Worm (Caenorhabditis elegans): ENCODE data around the gene Y51H4A.935.

The Y51H4A.935 gene

ce11 chrIV:16503590-16504217, 3.3 kb downstream of the Y51H4A.935 start (continued):
- TF ChIP-seq attf-3 (GFP tag; conservative IDR thresholded peaks at IDR 0.05), result peak; percentile 33; the same call in 1 of the 2 replicates
- 0 out of 2 replicates have a peak, but pooled peaks have one; percentile 62 for TF ChIP-seq F37B4.10 (GFP tag; IDR thresholded peaks at IDR 0.05)
- no peak for TF ChIP-seq gei-17 (GFP tag; optimal IDR thresholded peaks at IDR 0.05)
- TF ChIP-seq F33H1.4 (GFP tag; IDR thresholded peaks at IDR 0.05), result no peak
- peak; percentile 86 for TF ChIP-seq athp-1 (tag; optimal IDR thresholded peaks at IDR 0.05)
- TF ChIP-seq unc-130 (GFP tag; optimal IDR thresholded peaks at IDR 0.05), result peak; percentile 37
- peak; percentile 86 for TF ChIP-seq T26A5.8 (tag; optimal IDR thresholded peaks at IDR 0.05)
- no peak for TF ChIP-seq nhr-27 (tag; optimal IDR thresholded peaks at IDR 0.05)
- TF ChIP-seq F55B11.4 (tag; optimal IDR thresholded peaks at IDR 0.05; ENCODE audit: borderline replicate concordance, insufficient read depth), result no peak
- peak; percentile 51; the same call in 1 of the 2 replicates for TF ChIP-seq hmg-20 (GFP tag; IDR thresholded peaks at IDR 0.05)
- peak; percentile 100 for TF ChIP-seq attf-6 (GFP tag; IDR thresholded peaks at IDR 0.05)
- TF ChIP-seq sdz-38 (tag; optimal IDR thresholded peaks at IDR 0.05), result no peak
- TF ChIP-seq hlh-26 (GFP tag; conservative IDR thresholded peaks at IDR 0.05), result no peak

- peak; percentile 69 for TF ChIP-seq attf-6 (GFP tag; IDR thresholded peaks at IDR 0.05)
- TF ChIP-seq snpc-4 (GFP tag; optimal IDR thresholded peaks at IDR 0.05), result peak; percentile 76
- peak in 1 of 4 experiments; percentile 49 for TF ChIP-seq snpc-4 (tag; optimal IDR thresholded peaks at IDR 0.05)
- TF ChIP-seq mes-4 (tag; optimal IDR thresholded peaks at IDR 0.05), result no peak
- peak; percentile 26 for TF ChIP-seq snpc-1.3 (tag; optimal IDR thresholded peaks at IDR 0.05; ENCODE audit: insufficient read depth)
- 0 out of 2 replicates have a peak, but pooled peaks have one; percentile 10 for TF ChIP-seq madf-6 (GFP tag; IDR thresholded peaks at IDR 0.05)
- TF ChIP-seq lsl-1 (GFP tag; optimal IDR thresholded peaks at IDR 0.05), result peak; percentile 72
- no peak for TF ChIP-seq pbrm-1 (GFP tag; IDR thresholded peaks at IDR 0.05)
Measured at ce11 chrIV:16503049-16503448, 4.0 kb downstream of the Y51H4A.935 start.

ce11 chrIV:16502387-16502786, 4.6 kb downstream of the Y51H4A.935 start:
- TF ChIP-seq rpc-1 (optimal IDR thresholded peaks at IDR 0.05) (no peak), rpc-1 (tag; optimal IDR thresholded peaks at IDR 0.05) (no peak), cebp-2 (GFP tag; IDR thresholded peaks at IDR 0.05) (no peak), bed-2 (GFP tag; IDR thresholded peaks at IDR 0.05) (no peak), nfyb-1 (GFP tag; IDR thresholded peaks at IDR 0.05) (no peak), cebp-1 (GFP tag; IDR thresholded peaks at IDR 0.05) (no peak), cebp-1 (tag; optimal IDR thresholded peaks at IDR 0.05) (no peak), B0261.1 (tag; optimal IDR thresholded peaks at IDR 0.05) (no peak), die-1 (tag; optimal IDR thresholded peaks at IDR 0.05) (no peak), hmg-1.2 (GFP tag; IDR thresholded peaks at IDR 0.05) (no peak), nfya-1 (tag; optimal IDR thresholded peaks at IDR 0.05; ENCODE audit: borderline replicate concordance, insufficient read depth) (no peak), bed-1 (GFP tag; IDR thresholded peaks at IDR 0.05) (no peak), madf-6 (GFP tag; IDR thresholded peaks at IDR 0.05) (peak; percentile 53), lin-26 (GFP tag; IDR thresholded peaks at IDR 0.05) (no peak), B0336.3 (GFP tag; IDR thresholded peaks at IDR 0.05) (no peak), F55B11.4 (tag; optimal IDR thresholded peaks at IDR 0.05; ENCODE audit: borderline replicate concordance, insufficient read depth) (no peak), ama-1 (optimal IDR thresholded peaks at IDR 0.05) (no peak), ama-1 (GFP tag; optimal IDR thresholded peaks at IDR 0.05) (no peak), C17E4.6 (GFP tag; IDR thresholded peaks at IDR 0.05) (no peak), ztf-26 (tag; optimal IDR thresholded peaks at IDR 0.05) (no peak), aptf-2 (GFP tag; conservative IDR thresholded peaks at IDR 0.05) (no peak), nhr-179 (tag; optimal IDR thresholded peaks at IDR 0.05) (no peak), unc-130 (GFP tag; optimal IDR thresholded peaks at IDR 0.05) (no peak), D2030.7 (GFP tag; IDR thresholded peaks at IDR 0.05) (peak; percentile 52), akir-1 (GFP tag; optimal IDR thresholded peaks at IDR 0.05) (no peak), attf-6 (GFP tag; IDR thresholded peaks at IDR 0.05) (peak; percentile 89), ceh-100 (GFP tag; IDR thresholded peaks at IDR 0.05) (no peak), Y56A3A.18 (GFP tag; IDR thresholded peaks at IDR 0.05) (no peak), Y53F4B.3 (GFP tag; IDR thresholded peaks at IDR 0.05) (no peak), F22D6.2 (tag; optimal IDR thresholded peaks at IDR 0.05) (no peak), mcd-1 (GFP tag; IDR thresholded peaks at IDR 0.05) (no peak)

All from whole organism, young adult.